Fruit fly (Drosophila melanogaster) whole organism, prepupa: ENCODE results near the gene CG31800.

Experiments used
- Blimp-1 ChIP-seq: fragments of 200-800 bp; sonication (Bioruptor generic); optimal IDR thresholded peaks from 3 replicates; lab custom pipeline; 2017; ENCODE audit warnings: missing biosample characterization, missing genetic modification characterization, mild to moderate bottlenecking, moderate library complexity, missing genetic modification reagents
- CG10669 ChIP-seq: fragments of 200-800 bp; sonication (Bioruptor generic); optimal IDR thresholded peaks from 3 replicates; lab custom pipeline; 2018; ENCODE audit warnings: missing biosample characterization, mild to moderate bottlenecking, missing genetic modification characterization, moderate library complexity
- CG11294 ChIP-seq: fragments of 200-800 bp; sonication (Bioruptor generic); IDR thresholded peaks from 2 replicates; pipeline ENCODE4 v1.3.6; 2022; ENCODE audit warnings: missing biosample characterization, missing genetic modification characterization
- CG11762 ChIP-seq: fragments of 200-800 bp; sonication (Bioruptor generic); optimal IDR thresholded peaks from 3 replicates; lab custom pipeline; 2016; ENCODE audit warnings: missing biosample characterization, missing genetic modification characterization; ENCODE audit not compliant: insufficient read depth
- CG11902 ChIP-seq: fragments of 200-800 bp; sonication (Bioruptor generic); optimal IDR thresholded peaks from 3 replicates; lab custom pipeline; 2016; ENCODE audit warnings: missing biosample characterization, missing genetic modification characterization
- CG15336 ChIP-seq: fragments of 200-800 bp; sonication (Bioruptor generic); IDR thresholded peaks from 2 replicates; pipeline ENCODE4 v1.3.6; 2022; ENCODE audit warnings: missing biosample characterization, missing genetic modification characterization
- CG1621 ChIP-seq: fragments of 200-800 bp; sonication (Bioruptor generic); optimal IDR thresholded peaks from 3 replicates; lab custom pipeline; 2018; ENCODE audit warnings: missing biosample characterization, mild to moderate bottlenecking, missing genetic modification characterization
- CG3032 ChIP-seq: fragments of 200-800 bp; optimal IDR thresholded peaks from 2 replicates; lab custom pipeline; 2019; ENCODE audit warnings: missing biosample characterization, mild to moderate bottlenecking, missing genetic modification characterization, moderate library complexity
- CG32006 ChIP-seq: fragments of 200-800 bp; sonication (Bioruptor generic); optimal IDR thresholded peaks from 3 replicates; lab custom pipeline; 2017; ENCODE audit warnings: missing biosample characterization, mild to moderate bottlenecking, missing genetic modification characterization
- CG34406 ChIP-seq: fragments of 200-800 bp; sonication (Bioruptor generic); optimal IDR thresholded peaks from 3 replicates; lab custom pipeline; 2016; ENCODE audit warnings: missing biosample characterization, missing genetic modification characterization
- CG3919 ChIP-seq: fragments of 200-800 bp; sonication (Bioruptor generic); optimal IDR thresholded peaks from 3 replicates; lab custom pipeline; 2016; ENCODE audit warnings: missing biosample characterization, missing genetic modification characterization
- CG4318 ChIP-seq: fragments of 200-800 bp; sonication (Bioruptor generic); optimal IDR thresholded peaks from 3 replicates; lab custom pipeline; 2017; ENCODE audit warnings: missing biosample characterization, mild to moderate bottlenecking, missing genetic modification characterization
- CG6163 ChIP-seq: fragments of 200-800 bp; sonication (Bioruptor generic); IDR thresholded peaks from 3 replicates; pipeline ENCODE4 v1.3.6; 2022; ENCODE audit warnings: missing biosample characterization, missing genetic modification characterization
- CG6276 ChIP-seq: fragments of 200-800 bp; sonication (Bioruptor generic); optimal IDR thresholded peaks from 2 replicates; lab custom pipeline; 2017; ENCODE audit warnings: missing biosample characterization, mild to moderate bottlenecking, missing genetic modification characterization
- CG6792 ChIP-seq: fragments of 200-800 bp; sonication (Bioruptor generic); optimal IDR thresholded peaks from 3 replicates; lab custom pipeline; 2016; ENCODE audit warnings: missing biosample characterization, missing genetic modification characterization
- CG6808 ChIP-seq: fragments of 200-800 bp; sonication (Bioruptor generic); optimal IDR thresholded peaks from 3 replicates; lab custom pipeline; 2017; ENCODE audit warnings: missing biosample characterization, missing genetic modification characterization, mild to moderate bottlenecking, moderate library complexity, missing genetic modification reagents
- CG8319 ChIP-seq: fragments of 200-800 bp; sonication (Bioruptor generic); optimal IDR thresholded peaks from 3 replicates; lab custom pipeline; 2016; ENCODE audit warnings: missing biosample characterization, missing genetic modification characterization
- CG8632 ChIP-seq: fragments of 200-800 bp; sonication (Bioruptor generic); optimal IDR thresholded peaks from 3 replicates; lab custom pipeline; 2016; ENCODE audit warnings: missing biosample characterization, missing genetic modification characterization
- CG9139 ChIP-seq: fragments of 200-800 bp; sonication (Bioruptor generic); optimal IDR thresholded peaks from 3 replicates; lab custom pipeline; 2017; ENCODE audit warnings: missing biosample characterization, mild to moderate bottlenecking, missing genetic modification characterization
- Eip75B ChIP-seq: fragments of 200-800 bp; sonication (Bioruptor generic); optimal IDR thresholded peaks from 3 replicates; lab custom pipeline; 2016; ENCODE audit warnings: missing biosample characterization, missing genetic modification characterization
- Eip78C ChIP-seq: fragments of 200-800 bp; sonication (Bioruptor generic); peaks from one replicate; lab custom pipeline; 2016; ENCODE audit warnings: missing biosample characterization, missing genetic modification characterization
- Eip93F ChIP-seq: fragments of 200-800 bp; sonication (Bioruptor generic); optimal IDR thresholded peaks from 2 replicates; lab custom pipeline; 2016; ENCODE audit warnings: missing biosample characterization, mild to moderate bottlenecking, missing genetic modification characterization
- Ets21C ChIP-seq: fragments of 200-800 bp; sonication (Bioruptor generic); optimal IDR thresholded peaks from 3 replicates; lab custom pipeline; 2016; ENCODE audit warnings: missing biosample characterization, missing genetic modification characterization
- Gug ChIP-seq: fragments of 200-800 bp; sonication (Bioruptor generic); IDR thresholded peaks from 2 replicates; pipeline ENCODE4 v1.3.6; 2022; ENCODE audit warnings: missing biosample characterization, missing genetic modification characterization
- Hr38 ChIP-seq: sonication (Bioruptor generic); optimal IDR thresholded peaks from 2 replicates; lab custom pipeline; 2016; ENCODE audit warnings: missing biosample characterization, missing genetic modification characterization
- Hr39 ChIP-seq: fragments of 200-800 bp; sonication (Bioruptor generic); optimal IDR thresholded peaks from 2 replicates; lab custom pipeline; 2016; ENCODE audit warnings: missing biosample characterization, missing genetic modification characterization
- Hr4 ChIP-seq: fragments of 200-800 bp; sonication (Bioruptor generic); optimal IDR thresholded peaks from 3 replicates; lab custom pipeline; 2016; ENCODE audit warnings: missing biosample characterization, missing genetic modification characterization
- Lpt ChIP-seq: fragments of 200-800 bp; sonication (Bioruptor generic); optimal IDR thresholded peaks from 3 replicates; lab custom pipeline; 2016; ENCODE audit warnings: missing biosample characterization, missing genetic modification characterization
- Met ChIP-seq: fragments of 200-800 bp; sonication (Bioruptor generic); optimal IDR thresholded peaks from 3 replicates; lab custom pipeline; 2016; ENCODE audit warnings: missing biosample characterization, missing genetic modification characterization
- OdsH ChIP-seq: fragments of 200-800 bp; sonication (Bioruptor generic); optimal IDR thresholded peaks from 3 replicates; lab custom pipeline; 2016; ENCODE audit warnings: missing biosample characterization, missing genetic modification characterization
- Smox ChIP-seq: fragments of 200-800 bp; sonication (Bioruptor generic); optimal IDR thresholded peaks from 3 replicates; lab custom pipeline; 2016; ENCODE audit warnings: missing biosample characterization, missing genetic modification characterization
- Sox14 ChIP-seq: fragments of 200-800 bp; sonication (Bioruptor generic); optimal IDR thresholded peaks from 3 replicates; lab custom pipeline; 2016; ENCODE audit warnings: missing biosample characterization, missing genetic modification characterization
- achi ChIP-seq: fragments of 200-800 bp; sonication (Bioruptor generic); optimal IDR thresholded peaks from 3 replicates; lab custom pipeline; 2016; ENCODE audit warnings: missing biosample characterization, missing genetic modification characterization
- acj6 ChIP-seq: fragments of 200-800 bp; sonication (Bioruptor generic); optimal IDR thresholded peaks from 3 replicates; lab custom pipeline; 2016; ENCODE audit warnings: missing biosample characterization, missing genetic modification characterization
- cyc ChIP-seq: fragments of 200-800 bp; sonication (Bioruptor generic); optimal IDR thresholded peaks from 3 replicates; lab custom pipeline; 2016; ENCODE audit warnings: missing biosample characterization, missing genetic modification characterization
- dac ChIP-seq: fragments of 200-800 bp; sonication (Bioruptor generic); optimal IDR thresholded peaks from 2 replicates; lab custom pipeline; 2017; ENCODE audit warnings: missing biosample characterization, mild to moderate bottlenecking, missing genetic modification characterization
- dsx ChIP-seq: fragments of 200-800 bp; optimal IDR thresholded peaks from 3 replicates; lab custom pipeline; 2019; ENCODE audit warnings: missing biosample characterization, mild to moderate bottlenecking, missing genetic modification characterization, moderate library complexity; ENCODE audit not compliant: poor library complexity, severe bottlenecking
- esn ChIP-seq: fragments of 200-800 bp; sonication (Bioruptor generic); optimal IDR thresholded peaks from 2 replicates; lab custom pipeline; 2016; ENCODE audit warnings: missing biosample characterization, mild to moderate bottlenecking, missing genetic modification characterization, moderate library complexity
- fd59A ChIP-seq: fragments of 200-800 bp; sonication (Bioruptor generic); optimal IDR thresholded peaks from 2 replicates; lab custom pipeline; 2017; ENCODE audit warnings: missing biosample characterization, mild to moderate bottlenecking, missing genetic modification characterization, missing genetic modification reagents
- fd85E ChIP-seq: fragments of 200-800 bp; sonication (Bioruptor generic); optimal IDR thresholded peaks from 3 replicates; lab custom pipeline; 2016; ENCODE audit warnings: missing biosample characterization, missing genetic modification characterization
- fkh ChIP-seq: fragments of 200-800 bp; sonication (Bioruptor generic); optimal IDR thresholded peaks from 3 replicates; lab custom pipeline; 2017; ENCODE audit warnings: missing biosample characterization, mild to moderate bottlenecking, missing genetic modification characterization, moderate library complexity
- net ChIP-seq: fragments of 200-800 bp; sonication (Bioruptor generic); optimal IDR thresholded peaks from 3 replicates; lab custom pipeline; 2016; ENCODE audit warnings: missing biosample characterization, missing genetic modification characterization
- pdm3 ChIP-seq: fragments of 200-800 bp; sonication (Bioruptor generic); optimal IDR thresholded peaks from 3 replicates; lab custom pipeline; 2016; ENCODE audit warnings: missing biosample characterization, missing genetic modification characterization
- salr ChIP-seq, 2 experiments: fragments of 200-800 bp; sonication (Bioruptor generic); optimal IDR thresholded peaks; 3 replicates each; lab custom pipeline; 2016 to 2018; ENCODE audit warnings: missing biosample characterization in 2 of 2, missing genetic modification characterization in 2 of 2, mild to moderate bottlenecking in 1 of 2
- svp ChIP-seq: fragments of 200-800 bp; sonication (Bioruptor generic); peaks from one replicate; lab custom pipeline; 2016; ENCODE audit warnings: missing biosample characterization, missing genetic modification characterization
- topi ChIP-seq: fragments of 200-800 bp; sonication (Bioruptor generic); optimal IDR thresholded peaks from 3 replicates; lab custom pipeline; 2016; ENCODE audit warnings: missing biosample characterization, missing genetic modification characterization
- vri ChIP-seq: fragments of 200-800 bp; sonication (Bioruptor generic); optimal IDR thresholded peaks from 3 replicates; lab custom pipeline; 2016; ENCODE audit warnings: missing biosample characterization, mild to moderate bottlenecking, missing genetic modification characterization

CG31800 gene

DNA sequence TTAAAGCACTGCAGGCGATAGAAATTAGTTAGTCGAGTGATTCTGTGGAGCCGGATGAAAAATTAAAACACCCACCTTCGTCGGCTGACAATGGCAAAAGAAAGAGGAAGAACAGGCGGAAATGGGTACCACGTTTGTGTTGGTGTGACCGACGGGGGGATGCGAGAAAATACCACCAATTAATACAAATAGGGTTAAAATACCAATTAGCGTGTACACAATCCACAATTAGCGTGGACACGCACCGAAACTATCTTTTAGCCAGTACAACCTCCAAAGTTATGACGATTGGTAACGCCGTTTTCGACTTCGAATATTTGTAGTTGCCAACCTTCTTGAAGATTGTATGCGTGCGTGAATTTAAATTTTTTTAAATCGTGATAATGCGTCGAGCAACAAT, 25.2 kb downstream of the CG31800 start, which contains the start of gene RpL30 (continued):
- peak; percentile 84 for TF ChIP-seq CG9139 (GFP tag; lab: Kevin White, UChicago)
- peak; percentile 91 for TF ChIP-seq CG6163
- peak; percentile 83 for TF ChIP-seq vri
- peak; percentile 93 for TF ChIP-seq Eip78C (GFP tag; lab: Kevin White, UChicago)
- TF ChIP-seq pdm3 (GFP tag; lab: Kevin White, UChicago): peak; percentile 70
- TF ChIP-seq svp (GFP tag; lab: Kevin White, UChicago): peak; percentile 73
- TF ChIP-seq fd59A (GFP tag; lab: Kevin White, UChicago): peak; percentile 43
- TF ChIP-seq fd85E (GFP tag; lab: Kevin White, UChicago): peak; percentile 90
- peak; percentile 39 for TF ChIP-seq CG6276 (GFP tag; lab: Kevin White, UChicago)
- TF ChIP-seq cyc (GFP tag; lab: Kevin White, UChicago): peak; percentile 77
- TF ChIP-seq CG11902: peak; percentile 33
- TF ChIP-seq topi: peak; percentile 84
- peak; percentile 48 for TF ChIP-seq acj6
- TF ChIP-seq salr (GFP tag; optimal IDR thresholded peaks at IDR 0.05; lab: Kevin White, UChicago): peak in 1 of 2 experiments; percentile 84
- peak; percentile 48 for TF ChIP-seq CG10669 (GFP tag; lab: Kevin White, UChicago)
- TF ChIP-seq fkh (GFP tag; lab: Kevin White, UChicago): peak; percentile 79
- peak; percentile 31 for TF ChIP-seq Ets21C
- TF ChIP-seq Eip75B (GFP tag; lab: Kevin White, UChicago): peak; percentile 83
- TF ChIP-seq Smox (GFP tag; lab: Kevin White, UChicago): peak; percentile 62
- peak; percentile 61 for TF ChIP-seq CG8632
- peak; percentile 54 for TF ChIP-seq Blimp-1 (GFP tag; lab: Kevin White, UChicago)
- peak; percentile 56 for TF ChIP-seq CG11294 (GFP tag; lab: Robert Waterston, UW)
- peak; percentile 85 for TF ChIP-seq Met
- no peak for TF ChIP-seq Eip93F
- TF ChIP-seq CG6792 (GFP tag; lab: Kevin White, UChicago): peak; percentile 69
- TF ChIP-seq CG34406 (GFP tag; lab: Kevin White, UChicago): peak; percentile 81
- peak; percentile 72 for TF ChIP-seq dsx (GFP tag; lab: Kevin White, UChicago)
- TF ChIP-seq CG1621 (tag; lab: Kevin White, UChicago): peak; percentile 78

DNA sequence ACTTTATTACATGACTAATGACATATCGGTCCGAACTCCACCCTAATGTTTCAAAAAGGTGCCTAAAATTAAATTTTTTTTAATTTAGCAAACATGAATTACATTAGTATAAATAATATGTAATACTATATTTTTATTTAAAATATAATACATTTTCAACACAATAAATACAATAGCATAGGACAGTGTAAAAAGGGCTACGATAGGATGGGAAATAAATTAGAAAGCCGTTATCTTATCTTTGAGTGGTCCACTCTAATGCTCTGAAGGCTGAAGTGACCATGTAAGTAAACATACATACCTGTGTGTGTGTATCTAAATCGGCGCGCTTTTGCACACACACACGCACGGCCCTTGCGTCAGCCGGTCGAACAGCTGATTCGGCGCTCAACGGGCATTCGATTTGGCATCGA, 31.4 kb downstream of the CG31800 start, which contains the start of gene CG31793:
Gene CG31793 (plus strand): TSS at position 409 of the 413 bp plus-strand sequence.
- TF ChIP-seq Eip93F (no peak), OdsH (GFP tag; lab: Kevin White, UChicago) (peak; percentile 61), CG10669 (GFP tag; lab: Kevin White, UChicago) (peak; percentile 35), CG4318 (no peak), fd85E (GFP tag; lab: Kevin White, UChicago) (no peak), esn (GFP tag; lab: Kevin White, UChicago) (peak; percentile 57), CG32006 (GFP tag; lab: Kevin White, UChicago) (peak; percentile 53), Met (peak; percentile 45), CG6808 (GFP tag; lab: Kevin White, UChicago) (peak; percentile 40), CG3032 (peak; percentile 54), Hr38 (GFP tag; lab: Kevin White, UChicago) (no peak), achi (GFP tag; lab: Kevin White, UChicago) (peak; percentile 68), pdm3 (GFP tag; lab: Kevin White, UChicago) (no peak), CG6276 (GFP tag; lab: Kevin White, UChicago) (peak; percentile 76), CG8319 (GFP tag; lab: Kevin White, UChicago) (no peak), Hr39 (no peak), CG15336 (GFP tag; lab: Robert Waterston, UW) (peak; percentile 82), dac (GFP tag; lab: Kevin White, UChicago) (no peak), CG34406 (GFP tag; lab: Kevin White, UChicago) (peak; percentile 57), fd59A (GFP tag; lab: Kevin White, UChicago) (no peak), CG11762 (GFP tag; lab: Kevin White, UChicago) (peak; percentile 44), Hr4 (GFP tag; lab: Kevin White, UChicago) (peak; percentile 36), Sox14 (no peak), fkh (GFP tag; lab: Kevin White, UChicago) (peak; percentile 76), CG6163 (no peak; the same call in 1 of the 3 replicates), CG9139 (GFP tag; lab: Kevin White, UChicago) (peak; percentile 45), Lpt (GFP tag; lab: Kevin White, UChicago) (peak; percentile 28), Smox (GFP tag; lab: Kevin White, UChicago) (no peak), CG6792 (GFP tag; lab: Kevin White, UChicago) (peak; percentile 42), salr (GFP tag; optimal IDR thresholded peaks at IDR 0.05; lab: Kevin White, UChicago) (no peak), cyc (GFP tag; lab: Kevin White, UChicago) (no peak), Eip78C (GFP tag; lab: Kevin White, UChicago) (peak; percentile 88), acj6 (peak; percentile 43), CG3919 (GFP tag; lab: Kevin White, UChicago) (peak; percentile 63), Gug (GFP tag; lab: Robert Waterston, UW) (peak; percentile 52; the same call in 1 of the 2 replicates), dsx (GFP tag; lab: Kevin White, UChicago) (peak; percentile 63), CG11294 (GFP tag; lab: Robert Waterston, UW) (no peak; the same call in 1 of the 2 replicates), vri (peak; percentile 58), net (peak; percentile 63)
